Fruit fly (Drosophila melanogaster) whole organism, embryonic: ENCODE results near the gene DNAlig4.

Experiments used
- Bteb2 ChIP-seq: fragments of 200-800 bp; sonication (Bioruptor generic); optimal IDR thresholded peaks from 2 replicates; lab custom pipeline; 2016; ENCODE audit warnings: missing biosample characterization, missing genetic modification characterization
- CG10147 ChIP-seq: fragments of 200-800 bp; sonication (Bioruptor generic); optimal IDR thresholded peaks from 2 replicates; lab custom pipeline; 2019; ENCODE audit warnings: missing biosample characterization, mild to moderate bottlenecking, missing genetic modification characterization, moderate library complexity
- CG12071 ChIP-seq: fragments of 200-800 bp; sonication (Bioruptor generic); optimal IDR thresholded peaks from 3 replicates; lab custom pipeline; 2018; ENCODE audit warnings: missing biosample characterization, mild to moderate bottlenecking, missing genetic modification characterization
- CG12236 ChIP-seq: fragments of 200-800 bp; sonication (Bioruptor generic); optimal IDR thresholded peaks from 2 replicates; lab custom pipeline; 2016; ENCODE audit warnings: missing biosample characterization, missing genetic modification characterization
- CG13424 ChIP-seq: fragments of 200-800 bp; sonication (Bioruptor generic); optimal IDR thresholded peaks from 2 replicates; lab custom pipeline; 2019; ENCODE audit warnings: missing biosample characterization, mild to moderate bottlenecking, missing genetic modification characterization, moderate library complexity
- CG14014 ChIP-seq: fragments of 200-800 bp; sonication (Bioruptor generic); IDR thresholded peaks from 2 replicates; pipeline ENCODE4 v1.3.6; 2022; ENCODE audit warnings: missing biosample characterization, missing genetic modification characterization
- CG15514 ChIP-seq: fragments of 200-800 bp; sonication (Bioruptor generic); optimal IDR thresholded peaks from 3 replicates; lab custom pipeline; 2017; ENCODE audit warnings: missing biosample characterization, missing genetic modification characterization, mild to moderate bottlenecking, moderate library complexity, missing genetic modification reagents
- CG18262 ChIP-seq: fragments of 200-800 bp; optimal IDR thresholded peaks from 3 replicates; lab custom pipeline; 2019; ENCODE audit warnings: missing biosample characterization, mild to moderate bottlenecking, missing genetic modification characterization, moderate library complexity
- CG18599 ChIP-seq: fragments of 200-800 bp; sonication (Bioruptor generic); optimal IDR thresholded peaks from 3 replicates; lab custom pipeline; 2017; ENCODE audit warnings: missing biosample characterization, missing genetic modification characterization, mild to moderate bottlenecking, moderate library complexity, missing genetic modification reagents
- CG2199 ChIP-seq: fragments of 200-800 bp; sonication (Bioruptor generic); IDR thresholded peaks from 3 replicates; pipeline ENCODE4 v1.3.6; 2022; ENCODE audit warnings: missing biosample characterization, missing genetic modification characterization
- CG2678 ChIP-seq: fragments of 200-800 bp; sonication (Bioruptor generic); optimal IDR thresholded peaks from 3 replicates; lab custom pipeline; 2019; ENCODE audit warnings: missing biosample characterization, mild to moderate bottlenecking, missing genetic modification characterization, moderate library complexity
- CG2889 ChIP-seq: fragments of 200-800 bp; sonication (Bioruptor generic); IDR thresholded peaks from 3 replicates; pipeline ENCODE4 v1.3.6; 2022; ENCODE audit warnings: missing biosample characterization, missing genetic modification characterization
- CG34224 ChIP-seq: fragments of 200-800 bp; sonication (Bioruptor generic); IDR thresholded peaks from 3 replicates; pipeline ENCODE4 v1.3.6; 2022; ENCODE audit warnings: missing biosample characterization, missing genetic modification characterization; ENCODE audit not compliant: partially characterized antibody
- CG3726 ChIP-seq: fragments of 200-800 bp; sonication (Bioruptor generic); IDR thresholded peaks from 3 replicates; pipeline ENCODE4, ENCODE4 v1.3.6; 2022; ENCODE audit warnings: missing biosample characterization, missing genetic modification characterization
- CG43689 ChIP-seq: fragments of 200-800 bp; sonication (Bioruptor generic); IDR thresholded peaks from 2 replicates; pipeline ENCODE4 v1.3.6; 2022; ENCODE audit warnings: missing biosample characterization, missing genetic modification characterization
- CG5245 ChIP-seq: fragments of 200-800 bp; sonication (Bioruptor generic); optimal IDR thresholded peaks from 3 replicates; lab custom pipeline; 2016; ENCODE audit warnings: missing biosample characterization, missing genetic modification characterization
- CG6791 ChIP-seq: fragments of 200-800 bp; sonication (Bioruptor generic); IDR thresholded peaks from 3 replicates; pipeline ENCODE4 v1.3.6; 2022; ENCODE audit warnings: missing biosample characterization, missing genetic modification characterization; ENCODE audit not compliant: partially characterized antibody
- CG7357 ChIP-seq: fragments of 200-800 bp; sonication (Bioruptor generic); IDR thresholded peaks from 3 replicates; pipeline ENCODE4 v1.3.6; 2022; ENCODE audit warnings: missing biosample characterization, missing genetic modification characterization
- CG9932 ChIP-seq: fragments of 200-800 bp; sonication (Bioruptor generic); IDR thresholded peaks from 2 replicates; pipeline ENCODE4 v1.3.6; 2022; ENCODE audit warnings: missing biosample characterization, missing genetic modification characterization
- CoRest ChIP-seq: fragments of 200-800 bp; sonication (Bioruptor generic); optimal IDR thresholded peaks from 3 replicates; lab custom pipeline; 2018; ENCODE audit warnings: missing biosample characterization, mild to moderate bottlenecking, missing genetic modification characterization, moderate library complexity
- Dfd ChIP-seq, 2 experiments: fragments of >200 bp; optimal IDR thresholded peaks; 2 replicates each; lab custom pipeline; 2017; ENCODE audit warnings: missing biosample characterization in 2 of 2, missing genetic modification characterization in 2 of 2
- Dll ChIP-seq: fragments of 200-800 bp; sonication (Bioruptor generic); IDR thresholded peaks from 4 replicates; pipeline ENCODE4 v1.3.6; 2022; ENCODE audit warnings: missing biosample characterization, missing genetic modification characterization; ENCODE audit not compliant: partially characterized antibody
- Fer1 ChIP-seq: fragments of 200-800 bp; sonication (Bioruptor generic); optimal IDR thresholded peaks from 2 replicates; lab custom pipeline; 2017; ENCODE audit warnings: missing biosample characterization, mild to moderate bottlenecking, missing genetic modification characterization
- HHEX ChIP-seq: fragments of 200-800 bp; sonication (Bioruptor generic); optimal IDR thresholded peaks from 3 replicates; lab custom pipeline; 2017; ENCODE audit warnings: missing biosample characterization, mild to moderate bottlenecking, missing genetic modification characterization, missing genetic modification reagents
- Hmr ChIP-seq: fragments of 200-800 bp; sonication (Bioruptor generic); optimal IDR thresholded peaks from 3 replicates; lab custom pipeline; 2017; ENCODE audit warnings: mild to moderate bottlenecking, missing biosample characterization, missing genetic modification reagents, missing genetic modification characterization
- MBD-R2 ChIP-seq: fragments of 200-800 bp; sonication (Bioruptor generic); IDR thresholded peaks from 2 replicates; pipeline ENCODE4 v1.3.6; 2022; ENCODE audit warnings: missing biosample characterization, missing genetic modification characterization
- Max ChIP-seq: fragments of 200-800 bp; sonication (Bioruptor generic); optimal IDR thresholded peaks from 2 replicates; lab custom pipeline; 2016; ENCODE audit warnings: missing biosample characterization, mild to moderate bottlenecking, missing genetic modification characterization
- Nf-YA ChIP-seq: fragments of 200-800 bp; sonication (Bioruptor generic); IDR thresholded peaks from 2 replicates; pipeline ENCODE4 v1.3.6; 2022; ENCODE audit warnings: missing biosample characterization, missing genetic modification characterization
- Rx ChIP-seq: fragments of 200-800 bp; sonication (Bioruptor generic); IDR thresholded peaks from 2 replicates; pipeline ENCODE4 v1.3.6; 2022; ENCODE audit warnings: missing biosample characterization, missing genetic modification characterization
- Spps ChIP-seq: fragments of 200-800 bp; sonication (Bioruptor generic); optimal IDR thresholded peaks from 2 replicates; lab custom pipeline; 2018; ENCODE audit warnings: missing biosample characterization, mild to moderate bottlenecking, missing genetic modification characterization
- Sry-δ ChIP-seq: fragments of 200-800 bp; sonication (Bioruptor generic); optimal IDR thresholded peaks from 2 replicates; lab custom pipeline; 2016; ENCODE audit warnings: missing biosample characterization, missing genetic modification characterization
- Vsx1 ChIP-seq: fragments of 200-800 bp; sonication (Bioruptor generic); optimal IDR thresholded peaks from 2 replicates; lab custom pipeline; 2017; ENCODE audit warnings: missing biosample characterization, mild to moderate bottlenecking, missing genetic modification characterization, missing genetic modification reagents
- Xbp1 ChIP-seq: fragments of 200-800 bp; sonication (Bioruptor generic); optimal IDR thresholded peaks from 3 replicates; lab custom pipeline; 2016; ENCODE audit warnings: missing biosample characterization, mild to moderate bottlenecking, missing genetic modification characterization
- bbx ChIP-seq: fragments of 200-800 bp; sonication (Bioruptor generic); IDR thresholded peaks from 2 replicates; pipeline ENCODE4 v1.3.6; 2022; ENCODE audit warnings: missing biosample characterization, missing genetic modification characterization; ENCODE audit not compliant: partially characterized antibody
- croc ChIP-seq: fragments of 200-800 bp; sonication (Bioruptor generic); conservative IDR thresholded peaks from 3 replicates; pipeline ENCODE4 v1.3.6; 2022; ENCODE audit warnings: missing biosample characterization, missing genetic modification characterization
- disco-r ChIP-seq: fragments of 200-800 bp; sonication (Bioruptor generic); optimal IDR thresholded peaks from 2 replicates; lab custom pipeline; 2016; ENCODE audit warnings: missing biosample characterization, missing genetic modification characterization
- dmrt11E ChIP-seq: fragments of 200-800 bp; sonication (Bioruptor generic); optimal IDR thresholded peaks from 3 replicates; lab custom pipeline; 2018; ENCODE audit warnings: missing biosample characterization, mild to moderate bottlenecking, missing genetic modification characterization, moderate library complexity
- esg ChIP-seq: fragments of 200-800 bp; sonication (Bioruptor generic); conservative IDR thresholded peaks from 2 replicates; pipeline ENCODE4 v1.3.6; 2022; ENCODE audit warnings: missing biosample characterization, missing genetic modification characterization
- grau ChIP-seq: fragments of 200-800 bp; optimal IDR thresholded peaks from 3 replicates; lab custom pipeline; 2019; ENCODE audit warnings: missing biosample characterization, mild to moderate bottlenecking, missing genetic modification characterization, moderate library complexity
- lov ChIP-seq, 2 experiments: fragments of 200-800 bp in 1 of 2; fragments of >200 bp in 1 of 2; sonication (Bioruptor generic) in 1 of 2; IDR thresholded peaks in 1 of 2; optimal IDR thresholded peaks in 1 of 2; 2 replicates in 1 of 2; 3 replicates in 1 of 2; pipeline versions ENCODE4 v1.3.6 to Lab custom; 2017 to 2022; ENCODE audit warnings: missing biosample characterization in 1 of 2, missing genetic modification characterization in 1 of 2
- odd ChIP-seq: fragments of 200-800 bp; sonication (Bioruptor generic); optimal IDR thresholded peaks from 2 replicates; lab custom pipeline; 2017; ENCODE audit warnings: missing biosample characterization, mild to moderate bottlenecking, missing genetic modification characterization
- peb ChIP-seq: fragments of 200-800 bp; sonication (Bioruptor generic); IDR thresholded peaks from 2 replicates; pipeline ENCODE4 v1.3.6; 2022; ENCODE audit warnings: missing biosample characterization, missing genetic modification characterization
- pnt ChIP-seq: fragments of 200-800 bp; sonication (Bioruptor generic); optimal IDR thresholded peaks from 3 replicates; lab custom pipeline; 2016; ENCODE audit warnings: missing biosample characterization, missing genetic modification characterization
- sug ChIP-seq: fragments of 200-800 bp; optimal IDR thresholded peaks from 2 replicates; lab custom pipeline; 2019; ENCODE audit warnings: missing biosample characterization, mild to moderate bottlenecking, missing genetic modification characterization, moderate library complexity
- tgo ChIP-seq: fragments of 200-800 bp; sonication (Bioruptor generic); IDR thresholded peaks from 3 replicates; pipeline ENCODE4 v1.3.6; 2022; ENCODE audit warnings: missing biosample characterization, missing genetic modification characterization
- trh ChIP-seq: fragments of 200-800 bp; sonication (Bioruptor generic); optimal IDR thresholded peaks from 2 replicates; lab custom pipeline; 2016; ENCODE audit warnings: missing biosample characterization, missing genetic modification characterization
- ttk ChIP-seq: fragments of 200-800 bp; sonication (Bioruptor generic); IDR thresholded peaks from 2 replicates; pipeline ENCODE4 v2.1.2; 2022; ENCODE audit warnings: missing biosample characterization, missing genetic modification characterization
- tx ChIP-seq: fragments of 200-800 bp; sonication (Bioruptor generic); optimal IDR thresholded peaks from 2 replicates; lab custom pipeline; 2016; ENCODE audit warnings: missing biosample characterization, missing genetic modification characterization

DNAlig4 gene

dm6 chrX:13639998-13640691 is 27.5 kb downstream of the DNAlig4 start (continued):
- TF ChIP-seq ttk (GFP tag; lab: Robert Waterston, UW) (peak; percentile 99), CG3726 (GFP tag; lab: Robert Waterston, UW) (peak; percentile 98), pnt (peak; percentile 99), CG18262 (tag; lab: Kevin White, UChicago) (peak; percentile 99), Rx (peak; percentile 99), Bteb2 (GFP tag; lab: Kevin White, UChicago) (peak; percentile 98), CG13424 (tag; lab: Kevin White, UChicago) (peak; percentile 99), CG15514 (GFP tag; lab: Kevin White, UChicago) (peak; percentile 95), CG10147 (GFP tag; lab: Kevin White, UChicago) (peak; percentile 96), CG7357 (GFP tag; lab: Robert Waterston, UW) (peak; percentile 96), Nf-YA (peak; percentile 98), peb (GFP tag; lab: Robert Waterston, UW) (peak; percentile 98), CG9932 (GFP tag; lab: Robert Waterston, UW) (peak; percentile 99), esg (GFP tag; lab: Robert Waterston, UW) (peak; percentile 98), HHEX (GFP tag; lab: Kevin White, UChicago) (peak; percentile 99), CG43689 (GFP tag; lab: Robert Waterston, UW) (peak; percentile 98), CG2678 (tag; lab: Kevin White, UChicago) (peak; percentile 99), CG2199 (GFP tag; lab: Robert Waterston, UW) (peak; percentile 99), Dll (GFP tag; lab: Robert Waterston, UW) (peak; percentile 59; the same call in 3 of the 4 replicates), CG12236 (GFP tag; lab: Kevin White, UChicago) (peak; percentile 99), lov (optimal IDR thresholded peaks at IDR 0.05; lab: Kevin White, UChicago) (no peak), lov (GFP tag; IDR thresholded peaks at IDR 0.05; lab: Robert Waterston, UW) (peak; percentile 99), Fer1 (GFP tag; lab: Kevin White, UChicago) (peak; percentile 99), grau (peak; percentile 98), Vsx1 (GFP tag; lab: Kevin White, UChicago) (peak; percentile 97), CG6791 (GFP tag; lab: Robert Waterston, UW) (peak; percentile 75), Spps (peak; percentile 97), odd (GFP tag; lab: Kevin White, UChicago) (peak; percentile 99), croc (peak; percentile 97), CG18599 (GFP tag; lab: Kevin White, UChicago) (peak; percentile 99), tx (GFP tag; lab: Kevin White, UChicago) (peak; percentile 98), Xbp1 (peak; percentile 99), Sry-δ (peak; percentile 77), dmrt11E (tag; lab: Kevin White, UChicago) (peak; percentile 93), CG5245 (peak; percentile 98), bbx (peak; percentile 46; the same call in 1 of the 2 replicates), Hmr (peak; percentile 99), trh (GFP tag; lab: Kevin White, UChicago) (peak; percentile 94), disco-r (GFP tag; lab: Kevin White, UChicago) (peak; percentile 98), MBD-R2 (GFP tag; lab: Robert Waterston, UW) (peak; percentile 99), CG34224 (GFP tag; lab: Robert Waterston, UW) (peak; percentile 46; the same call in 1 of the 3 replicates), sug (tag; lab: Kevin White, UChicago) (peak; percentile 95), CG12071 (GFP tag; lab: Kevin White, UChicago) (peak; percentile 99), CG14014 (GFP tag; lab: Robert Waterston, UW) (peak; percentile 99), Max (GFP tag; lab: Kevin White, UChicago) (peak; percentile 98), CoRest (tag; lab: Kevin White, UChicago) (peak; percentile 98), CG2889 (GFP tag; lab: Robert Waterston, UW) (peak; percentile 97), Dfd (GFP tag; optimal IDR thresholded peaks at IDR 0.05; lab: Kevin White, UChicago) (no peak), tgo (peak; percentile 99)
